Worm (Caenorhabditis elegans): Measurements from ENCODE around the gene clec-3.

clec-3 gene

DNA sequence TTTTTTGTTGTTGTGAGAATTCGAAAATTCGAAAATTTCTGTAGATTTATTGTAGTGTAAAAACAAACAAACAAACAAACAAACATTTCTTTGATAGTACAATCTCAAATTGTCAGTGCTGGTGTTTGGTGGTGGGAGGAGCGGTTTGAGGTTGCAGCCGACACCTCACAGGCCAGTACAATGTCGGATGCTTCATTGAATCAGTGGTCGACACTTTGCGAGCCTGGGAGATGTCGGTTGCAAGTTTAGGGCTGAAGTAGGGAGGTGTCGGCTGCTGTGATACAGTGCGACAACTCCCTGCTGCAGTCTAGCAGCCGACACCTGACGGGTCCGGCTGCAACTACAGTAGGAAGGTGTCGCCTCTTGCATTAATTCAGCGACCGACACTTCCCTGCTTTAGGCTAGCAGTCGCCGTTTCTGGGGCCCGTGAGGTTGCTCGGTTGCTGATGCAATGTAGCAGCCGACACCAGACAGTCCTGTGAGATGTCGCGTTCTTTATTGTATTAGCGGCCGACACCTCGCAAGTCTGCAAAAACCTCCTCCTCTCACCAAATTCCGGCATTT is 33.7 kb downstream of the clec-3 start:
- TF ChIP-seq lsy-2 (tag; optimal IDR thresholded peaks at IDR 0.05) (no peak), mep-1 (tag; optimal IDR thresholded peaks at IDR 0.05) (no peak), ceh-83 (GFP tag; optimal IDR thresholded peaks at IDR 0.05) (no peak), ham-2 (GFP tag; optimal IDR thresholded peaks at IDR 0.05) (no peak), nhr-76 (tag; optimal IDR thresholded peaks at IDR 0.05) (no peak), drap-1 (GFP tag; optimal IDR thresholded peaks at IDR 0.05) (no peak), mab-5 (tag; optimal IDR thresholded peaks at IDR 0.05) (no peak), sptf-1 (tag; optimal IDR thresholded peaks at IDR 0.05) (no peak), unc-62 (GFP tag; optimal IDR thresholded peaks at IDR 0.05) (no peak), mls-2 (tag; optimal IDR thresholded peaks at IDR 0.05) (no peak), snpc-4 (tag; optimal IDR thresholded peaks at IDR 0.05) (no peak)

ce11 chrII:2985446-2985845 is 34.3 kb downstream of the clec-3 start:
- TF ChIP-seq mep-1 (tag; optimal IDR thresholded peaks at IDR 0.05) = no peak
- TF ChIP-seq tbx-8 (GFP tag; optimal IDR thresholded peaks at IDR 0.05) = no peak

ce11 chrII:2984383-2984782 is 35.3 kb downstream of the clec-3 start:
- TF ChIP-seq hlh-1 (tag; optimal IDR thresholded peaks at IDR 0.05) (no peak), M03D4.4 (tag; optimal IDR thresholded peaks at IDR 0.05) (no peak), ceh-83 (GFP tag; optimal IDR thresholded peaks at IDR 0.05) (no peak)

ce11 chrII:2979061-2979460 is 40.6 kb downstream of the clec-3 start:
- TF ChIP-seq ham-2 (GFP tag; optimal IDR thresholded peaks at IDR 0.05) = peak; percentile 36
- TF ChIP-seq unc-120 (tag; optimal IDR thresholded peaks at IDR 0.05; ENCODE audit: poor library complexity, severe bottlenecking) = no peak

DNA sequence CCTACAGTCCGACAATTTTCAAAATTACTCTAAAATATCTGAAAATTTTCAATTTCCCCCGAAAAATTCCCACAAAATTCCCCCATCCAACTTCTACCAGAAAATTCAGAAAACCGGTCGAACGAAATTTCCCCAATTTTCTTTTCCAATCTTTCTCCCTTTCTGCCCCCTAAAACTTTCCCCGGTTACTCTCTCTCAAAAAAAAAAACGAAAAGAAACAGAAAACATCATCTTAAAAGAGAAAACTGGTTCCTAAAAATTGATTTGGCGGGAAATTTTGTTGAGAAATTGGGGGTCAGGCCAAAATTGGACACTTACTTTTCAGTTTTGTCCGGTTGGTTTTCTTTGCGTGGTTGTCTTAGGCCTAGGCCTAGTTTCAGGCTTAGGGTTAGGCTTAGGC is 42.1 kb downstream of the clec-3 start:
- no peak for TF ChIP-seq ceh-83 (GFP tag; optimal IDR thresholded peaks at IDR 0.05)
- no peak for TF ChIP-seq elt-1 (tag; optimal IDR thresholded peaks at IDR 0.05; ENCODE audit: borderline replicate concordance, insufficient read depth)
- TF ChIP-seq elt-3 (tag; optimal IDR thresholded peaks at IDR 0.05) = no peak
- no peak for TF ChIP-seq pha-4 (tag; optimal IDR thresholded peaks at IDR 0.05)
- no peak for TF ChIP-seq M03D4.4 (tag; optimal IDR thresholded peaks at IDR 0.05)
- no peak for TF ChIP-seq unc-62 (GFP tag; optimal IDR thresholded peaks at IDR 0.05)
- TF ChIP-seq mep-1 (tag; optimal IDR thresholded peaks at IDR 0.05) = no peak
- no peak for TF ChIP-seq ztf-11 (tag; optimal IDR thresholded peaks at IDR 0.05)
- no peak for TF ChIP-seq ceh-43 (GFP tag; optimal IDR thresholded peaks at IDR 0.05)
- TF ChIP-seq sptf-1 (tag; optimal IDR thresholded peaks at IDR 0.05) = no peak
- TF ChIP-seq nhr-76 (tag; optimal IDR thresholded peaks at IDR 0.05) = no peak
- TF ChIP-seq unc-120 (tag; optimal IDR thresholded peaks at IDR 0.05; ENCODE audit: poor library complexity, severe bottlenecking) = no peak
- TF ChIP-seq ceh-39 (tag; optimal IDR thresholded peaks at IDR 0.05) = no peak
- TF ChIP-seq ces-1 (GFP tag; optimal IDR thresholded peaks at IDR 0.05) = no peak
- no peak for TF ChIP-seq lin-13 (tag; optimal IDR thresholded peaks at IDR 0.05)
- no peak for TF ChIP-seq bed-3 (GFP tag; optimal IDR thresholded peaks at IDR 0.05)
- TF ChIP-seq cnd-1 (tag; optimal IDR thresholded peaks at IDR 0.05) = no peak

- no peak for TF ChIP-seq ces-1 (GFP tag; optimal IDR thresholded peaks at IDR 0.05)
- peak; percentile 8 for TF ChIP-seq sptf-1 (tag; optimal IDR thresholded peaks at IDR 0.05)
- no peak for TF ChIP-seq lsy-2 (tag; optimal IDR thresholded peaks at IDR 0.05)
These were observed 43.1 kb downstream of the clec-3 start, which contains the start of gene nhr-88 for ce11 chrII:2976597-2976996. nhr-88 (plus strand) TSS chrII:2976639.

ce11 chrII:2975561-2976230 is 44.0 kb downstream of the clec-3 start:
- no peak for TF ChIP-seq cnd-1 (tag; optimal IDR thresholded peaks at IDR 0.05)
- TF ChIP-seq nhr-2 (tag; optimal IDR thresholded peaks at IDR 0.05) = no peak
- TF ChIP-seq blmp-1 (tag; optimal IDR thresholded peaks at IDR 0.05) = no peak
- peak; percentile 87 for TF ChIP-seq zip-8 (tag; optimal IDR thresholded peaks at IDR 0.05)
- TF ChIP-seq mab-5 (tag; optimal IDR thresholded peaks at IDR 0.05) = no peak
- TF ChIP-seq ztf-11 (tag; optimal IDR thresholded peaks at IDR 0.05) = no peak
- TF ChIP-seq sem-2 (GFP tag; optimal IDR thresholded peaks at IDR 0.05) = no peak

Data from whole organism, mixed stage, embryonic.